Worm (Caenorhabditis elegans) whole organism, midembryonic: ENCODE results near the gene twk-48.

ENCODE experiments used
- T22C8.4 ChIP-seq: fragments of 200-800 bp; sonication (Bioruptor generic); IDR thresholded peaks from 2 replicates; pipeline ENCODE4 v1.3.6; 2022; ENCODE audit warnings: missing genetic modification characterization, missing compliant biosample characterization
- cog-1 ChIP-seq: sonication (generic microtip); optimal IDR thresholded peaks from 2 replicates; lab custom pipeline; 2016; ENCODE audit warnings: missing genetic modification characterization, missing compliant biosample characterization
- flt-1 ChIP-seq: fragments of 200-800 bp; sonication (Bioruptor generic); IDR thresholded peaks from 2 replicates; pipeline ENCODE4 v1.3.6; 2022; ENCODE audit warnings: missing genetic modification characterization, missing compliant biosample characterization
- klf-2 ChIP-seq: fragments of 200-800 bp; sonication (Bioruptor generic); conservative IDR thresholded peaks from 2 replicates; pipeline ENCODE4 v1.3.6; 2022; ENCODE audit warnings: missing genetic modification reagents, missing genetic modification characterization, missing compliant biosample characterization
- med-1 ChIP-seq: sonication (generic microtip); optimal IDR thresholded peaks from 2 replicates; lab custom pipeline; 2017; ENCODE audit warnings: missing genetic modification characterization, mild to moderate bottlenecking, missing compliant biosample characterization, antibody characterized with exemption, missing genetic modification reagents; ENCODE audit not compliant: insufficient read depth
- ref-1 ChIP-seq: fragments of 200-800 bp; sonication (Bioruptor generic); conservative IDR thresholded peaks from 2 replicates; pipeline ENCODE4 v1.3.6; 2022; ENCODE audit warnings: missing genetic modification reagents, missing genetic modification characterization, missing compliant biosample characterization
- tab-1 ChIP-seq: fragments of 200-800 bp; sonication (Bioruptor generic); IDR thresholded peaks from 2 replicates; pipeline ENCODE4 v1.3.6; 2022; ENCODE audit warnings: missing genetic modification characterization, missing compliant biosample characterization
- ztf-23 ChIP-seq: fragments of 200-800 bp; sonication (Bioruptor generic); IDR thresholded peaks from 2 replicates; pipeline ENCODE4 v1.3.6; 2022; ENCODE audit warnings: missing genetic modification reagents, missing genetic modification characterization, missing compliant biosample characterization
- ztf-29 ChIP-seq: fragments of 200-800 bp; sonication (Bioruptor generic); IDR thresholded peaks from 2 replicates; pipeline ENCODE4 v1.3.6; 2022; ENCODE audit warnings: missing genetic modification reagents, missing genetic modification characterization, missing compliant biosample characterization

ce11 chrIII:9907574-9907973 lies 47.0 kb downstream of the twk-48 start:
- TF ChIP-seq flt-1 (GFP tag; lab: Robert Waterston, UW) (no peak), med-1 (no peak), klf-2 (no peak), ztf-29 (GFP tag; lab: Robert Waterston, UW) (no peak), ztf-23 (GFP tag; lab: Robert Waterston, UW) (no peak), cog-1 (tag; lab: Kevin White, UChicago) (no peak), tab-1 (GFP tag; lab: Robert Waterston, UW) (no peak), ref-1 (GFP tag; lab: Robert Waterston, UW) (no peak), T22C8.4 (GFP tag; lab: Robert Waterston, UW) (no peak)
